Fruit fly (Drosophila melanogaster) whole organism, embryonic: Measurements from ENCODE around the gene phol.

ENCODE experiments used
- Awh ChIP-seq: fragments of 200-800 bp; sonication (Bioruptor generic); IDR thresholded peaks from 2 replicates; pipeline ENCODE4, ENCODE4 v1.3.6; 2022; ENCODE audit warnings: missing biosample characterization, missing genetic modification characterization
- CG12155 ChIP-seq: fragments of 200-800 bp; sonication (Bioruptor generic); optimal IDR thresholded peaks from 3 replicates; lab custom pipeline; 2016; ENCODE audit warnings: missing biosample characterization, missing genetic modification characterization
- CG12744 ChIP-seq: fragments of 200-800 bp; sonication (Bioruptor generic); optimal IDR thresholded peaks from 2 replicates; lab custom pipeline; 2016; ENCODE audit warnings: missing biosample characterization, missing genetic modification characterization
- CG13894 ChIP-seq: fragments of 200-800 bp; sonication (Bioruptor generic); optimal IDR thresholded peaks from 3 replicates; lab custom pipeline; 2018; ENCODE audit warnings: missing biosample characterization, mild to moderate bottlenecking, missing genetic modification characterization, moderate library complexity
- CG14965 ChIP-seq: fragments of 200-800 bp; sonication (Bioruptor generic); optimal IDR thresholded peaks from 2 replicates; lab custom pipeline; 2016; ENCODE audit warnings: missing biosample characterization, missing genetic modification characterization, borderline replicate concordance
- CG15514 ChIP-seq: fragments of 200-800 bp; sonication (Bioruptor generic); optimal IDR thresholded peaks from 3 replicates; lab custom pipeline; 2017; ENCODE audit warnings: missing biosample characterization, missing genetic modification characterization, mild to moderate bottlenecking, moderate library complexity, missing genetic modification reagents
- CG16813 ChIP-seq: fragments of 200-800 bp; sonication (Bioruptor generic); IDR thresholded peaks from 3 replicates; pipeline ENCODE4 v1.3.6; 2022; ENCODE audit warnings: missing biosample characterization, missing genetic modification characterization; ENCODE audit not compliant: partially characterized antibody
- CG17361 ChIP-seq: fragments of 200-800 bp; sonication (Bioruptor generic); IDR thresholded peaks from 3 replicates; pipeline ENCODE4 v1.3.6; 2022; ENCODE audit warnings: missing biosample characterization, missing genetic modification characterization
- CG2116 ChIP-seq: fragments of 200-800 bp; sonication (Bioruptor generic); optimal IDR thresholded peaks from 3 replicates; lab custom pipeline; 2018; ENCODE audit warnings: missing biosample characterization, mild to moderate bottlenecking, missing genetic modification characterization
- CG2129 ChIP-seq: fragments of 200-800 bp; sonication (Bioruptor generic); IDR thresholded peaks from 2 replicates; pipeline ENCODE4 v1.3.6; 2022; ENCODE audit warnings: missing biosample characterization, missing genetic modification characterization; ENCODE audit not compliant: partially characterized antibody
- CG2202 ChIP-seq: fragments of 200-800 bp; sonication (Bioruptor generic); optimal IDR thresholded peaks from 2 replicates; lab custom pipeline; 2018; ENCODE audit warnings: missing biosample characterization, mild to moderate bottlenecking, missing genetic modification characterization
- CG2712 ChIP-seq: fragments of 200-800 bp; optimal IDR thresholded peaks from 3 replicates; lab custom pipeline; 2019; ENCODE audit warnings: missing biosample characterization, mild to moderate bottlenecking, missing genetic modification characterization, moderate library complexity
- CG2875 ChIP-seq: fragments of 200-800 bp; sonication (Bioruptor generic); optimal IDR thresholded peaks from 2 replicates; lab custom pipeline; 2017; ENCODE audit warnings: missing biosample characterization, mild to moderate bottlenecking, missing genetic modification characterization, missing genetic modification reagents
- CG31388 ChIP-seq: fragments of 200-800 bp; sonication (Bioruptor generic); optimal IDR thresholded peaks from 2 replicates; lab custom pipeline; 2016; ENCODE audit warnings: missing biosample characterization, missing genetic modification characterization
- CG32532 ChIP-seq: fragments of 200-800 bp; sonication (Bioruptor generic); IDR thresholded peaks from 2 replicates; pipeline ENCODE4 v1.3.6; 2022; ENCODE audit warnings: missing biosample characterization, missing genetic modification characterization
- CG32767 ChIP-seq: fragments of 200-800 bp; sonication (Bioruptor generic); IDR thresholded peaks from 2 replicates; pipeline ENCODE4 v1.3.6; 2022; ENCODE audit warnings: missing biosample characterization, missing genetic modification characterization
- CG5953 ChIP-seq: fragments of 200-800 bp; sonication (Bioruptor generic); IDR thresholded peaks from 2 replicates; pipeline ENCODE4 v1.3.6; 2022; ENCODE audit warnings: missing biosample characterization, missing genetic modification characterization
- CG6175 ChIP-seq: fragments of 200-800 bp; sonication (Bioruptor generic); IDR thresholded peaks from 3 replicates; pipeline ENCODE4 v1.3.6; 2022; ENCODE audit warnings: missing biosample characterization, missing genetic modification characterization
- CG6813 ChIP-seq: fragments of 200-800 bp; sonication (Bioruptor generic); optimal IDR thresholded peaks from 2 replicates; lab custom pipeline; 2017; ENCODE audit warnings: missing biosample characterization, missing genetic modification characterization, mild to moderate bottlenecking, moderate library complexity, missing genetic modification reagents
- CG7928 ChIP-seq: fragments of 200-800 bp; sonication (Bioruptor generic); optimal IDR thresholded peaks from 2 replicates; lab custom pipeline; 2017; ENCODE audit warnings: missing biosample characterization, mild to moderate bottlenecking, missing genetic modification characterization
- CkIIα-i1 ChIP-seq: fragments of 200-800 bp; sonication (Bioruptor generic); IDR thresholded peaks from 2 replicates; pipeline ENCODE4 v1.3.6; 2022; ENCODE audit warnings: missing biosample characterization, missing genetic modification characterization
- CoRest ChIP-seq: fragments of 200-800 bp; sonication (Bioruptor generic); optimal IDR thresholded peaks from 3 replicates; lab custom pipeline; 2018; ENCODE audit warnings: missing biosample characterization, mild to moderate bottlenecking, missing genetic modification characterization, moderate library complexity
- Dek ChIP-seq: fragments of 200-800 bp; sonication (Bioruptor generic); optimal IDR thresholded peaks from 3 replicates; lab custom pipeline; 2019; ENCODE audit warnings: missing biosample characterization, mild to moderate bottlenecking, missing genetic modification characterization, moderate library complexity
- Dfd ChIP-seq, 2 experiments: fragments of >200 bp; optimal IDR thresholded peaks; 2 replicates each; lab custom pipeline; 2017; ENCODE audit warnings: missing biosample characterization in 2 of 2, missing genetic modification characterization in 2 of 2
- Doc2 ChIP-seq: fragments of 200-800 bp; sonication (Bioruptor generic); IDR thresholded peaks from 2 replicates; pipeline ENCODE4 v1.3.6; 2022; ENCODE audit warnings: missing biosample characterization, missing genetic modification characterization
- ERR ChIP-seq: fragments of 200-800 bp; sonication (Bioruptor generic); optimal IDR thresholded peaks from 2 replicates; lab custom pipeline; 2016; ENCODE audit warnings: missing biosample characterization, missing genetic modification characterization
- Hr78 ChIP-seq, 2 experiments: fragments of 200-800 bp in 1 of 2; fragments of >200 bp in 1 of 2; sonication (Bioruptor generic) in 1 of 2; optimal IDR thresholded peaks; 2 replicates each; lab custom pipeline; 2017 to 2019; ENCODE audit warnings: missing biosample characterization in 2 of 2, missing genetic modification characterization in 2 of 2, mild to moderate bottlenecking in 1 of 2, moderate library complexity in 1 of 2
- Lpt ChIP-seq: fragments of >200 bp; optimal IDR thresholded peaks from 2 replicates; lab custom pipeline; 2018; ENCODE audit warnings: missing biosample characterization, missing genetic modification characterization
- MESR4 ChIP-seq: fragments of 200-800 bp; sonication (Bioruptor generic); optimal IDR thresholded peaks from 2 replicates; lab custom pipeline; 2018; ENCODE audit warnings: missing biosample characterization, mild to moderate bottlenecking, missing genetic modification characterization, moderate library complexity
- Mad ChIP-seq: fragments of 200-800 bp; sonication (Bioruptor generic); optimal IDR thresholded peaks from 2 replicates; lab custom pipeline; 2016; ENCODE audit warnings: missing biosample characterization, missing genetic modification characterization
- Meics ChIP-seq: fragments of 200-800 bp; sonication (Bioruptor generic); optimal IDR thresholded peaks from 2 replicates; lab custom pipeline; 2017; ENCODE audit warnings: missing biosample characterization, mild to moderate bottlenecking, missing genetic modification characterization
- Oaz ChIP-seq: fragments of 200-800 bp; sonication (Bioruptor generic); IDR thresholded peaks from 2 replicates; pipeline ENCODE4 v1.3.6; 2022; ENCODE audit warnings: missing biosample characterization, missing genetic modification characterization
- Usf ChIP-seq: fragments of 200-800 bp; sonication (Bioruptor generic); optimal IDR thresholded peaks from 2 replicates; lab custom pipeline; 2017; ENCODE audit warnings: missing genotype, missing biosample characterization, missing genetic modification characterization
- YL-1 ChIP-seq: fragments of 200-800 bp; sonication (Bioruptor generic); optimal IDR thresholded peaks from 3 replicates; lab custom pipeline; 2017; ENCODE audit warnings: missing biosample characterization, mild to moderate bottlenecking, missing genetic modification characterization
- ato ChIP-seq: fragments of 200-800 bp; sonication (Bioruptor generic); IDR thresholded peaks from 2 replicates; pipeline ENCODE4 v1.3.6; 2022; ENCODE audit warnings: missing biosample characterization, missing genetic modification characterization; ENCODE audit not compliant: partially characterized antibody
- az2 ChIP-seq: fragments of 200-800 bp; sonication (Bioruptor generic); optimal IDR thresholded peaks from 3 replicates; lab custom pipeline; 2016; ENCODE audit warnings: missing biosample characterization, missing genetic modification characterization
- cato ChIP-seq: fragments of 200-800 bp; sonication (Bioruptor generic); optimal IDR thresholded peaks from 2 replicates; lab custom pipeline; 2016; ENCODE audit warnings: missing biosample characterization, missing genetic modification characterization, borderline replicate concordance
- chinmo ChIP-seq: fragments of 200-800 bp; sonication (Bioruptor generic); IDR thresholded peaks from 4 replicates; pipeline ENCODE4 v1.3.6; 2022; ENCODE audit warnings: missing biosample characterization, missing genetic modification characterization; ENCODE audit not compliant: partially characterized antibody
- dimm ChIP-seq: fragments of 200-800 bp; sonication (Bioruptor generic); IDR thresholded peaks from 2 replicates; pipeline ENCODE4 v1.3.6; 2022; ENCODE audit warnings: missing biosample characterization, missing genetic modification characterization
- fd96Cb ChIP-seq: fragments of 200-800 bp; sonication (Bioruptor generic); optimal IDR thresholded peaks from 2 replicates; lab custom pipeline; 2018; ENCODE audit warnings: missing biosample characterization, mild to moderate bottlenecking, missing genetic modification characterization, moderate library complexity
- fru ChIP-seq: fragments of >200 bp; optimal IDR thresholded peaks from 2 replicates; lab custom pipeline; 2017
- ftz-f1 ChIP-seq: fragments of 200-800 bp; sonication (Bioruptor generic); optimal IDR thresholded peaks from 2 replicates; lab custom pipeline; 2016; ENCODE audit warnings: missing biosample characterization, missing genetic modification characterization
- hbn ChIP-seq: fragments of 200-800 bp; sonication (Bioruptor generic); IDR thresholded peaks from 2 replicates; pipeline ENCODE4 v1.3.6; 2022; ENCODE audit warnings: missing biosample characterization, missing genetic modification characterization; ENCODE audit not compliant: partially characterized antibody
- lbe ChIP-seq: fragments of 200-800 bp; sonication (Bioruptor generic); optimal IDR thresholded peaks from 2 replicates; lab custom pipeline; 2016; ENCODE audit warnings: missing biosample characterization, mild to moderate bottlenecking, missing genetic modification characterization
- mam ChIP-seq: fragments of 200-800 bp; sonication (Bioruptor generic); optimal IDR thresholded peaks from 3 replicates; lab custom pipeline; 2016; ENCODE audit warnings: missing biosample characterization, missing genetic modification characterization
- nau ChIP-seq: fragments of 200-800 bp; sonication (Bioruptor generic); optimal IDR thresholded peaks from 3 replicates; lab custom pipeline; 2017; ENCODE audit warnings: missing biosample characterization, mild to moderate bottlenecking, missing genetic modification characterization, missing genetic modification reagents
- pnt ChIP-seq: fragments of 200-800 bp; sonication (Bioruptor generic); optimal IDR thresholded peaks from 3 replicates; lab custom pipeline; 2016; ENCODE audit warnings: missing biosample characterization, missing genetic modification characterization
- shn ChIP-seq: fragments of 200-800 bp; sonication (Bioruptor generic); optimal IDR thresholded peaks from 3 replicates; lab custom pipeline; 2016; ENCODE audit warnings: missing biosample characterization, missing genetic modification characterization

The phol gene

dm6 chr3L:9422636-9423419, 33.3 kb downstream of the phol start, which contains the start of gene aay (continued):
- TF ChIP-seq CG2875 (GFP tag; lab: Kevin White, UChicago) (peak; percentile 99), Doc2 (GFP tag; lab: Robert Waterston, UW) (peak; percentile 94), dimm (GFP tag; lab: Robert Waterston, UW) (peak; percentile 93), CG32532 (GFP tag; lab: Robert Waterston, UW) (peak; percentile 98), Mad (peak; percentile 99), mam (GFP tag; lab: Kevin White, UChicago) (peak; percentile 97), CG16813 (GFP tag; lab: Robert Waterston, UW) (no peak), MESR4 (GFP tag; lab: Kevin White, UChicago) (peak; percentile 87), shn (GFP tag; lab: Kevin White, UChicago) (peak; percentile 95), lbe (peak; percentile 97), CG7928 (GFP tag; lab: Kevin White, UChicago) (peak; percentile 82), Dfd (GFP tag; optimal IDR thresholded peaks at IDR 0.05; lab: Kevin White, UChicago) (peak in 1 of 2 experiments; percentile 86), CG2202 (peak; percentile 99), cato (GFP tag; lab: Kevin White, UChicago) (peak; percentile 97), CG6175 (GFP tag; lab: Robert Waterston, UW) (peak; percentile 95), CG32767 (peak; percentile 96), CoRest (tag; lab: Kevin White, UChicago) (peak; percentile 99), Dek (peak; percentile 99), CkIIα-i1 (GFP tag; lab: Robert Waterston, UW) (peak; percentile 91), CG12155 (GFP tag; lab: Kevin White, UChicago) (peak; percentile 97), Hr78 (GFP tag; optimal IDR thresholded peaks at IDR 0.05; lab: Kevin White, UChicago) (peak in 1 of 2 experiments; percentile 96), CG31388 (GFP tag; lab: Kevin White, UChicago) (peak; percentile 96), chinmo (peak; percentile 93; the same call in 3 of the 4 replicates), nau (GFP tag; lab: Kevin White, UChicago) (peak; percentile 98), ERR (GFP tag; lab: Kevin White, UChicago) (peak; percentile 96), az2 (peak; percentile 99), CG6813 (peak; percentile 99), CG13894 (tag; lab: Kevin White, UChicago) (peak; percentile 97), ftz-f1 (GFP tag; lab: Kevin White, UChicago) (peak; percentile 83), CG17361 (GFP tag; lab: Robert Waterston, UW) (peak; percentile 99), Meics (peak; percentile 98), hbn (GFP tag; lab: Robert Waterston, UW) (no peak), CG2116 (GFP tag; lab: Kevin White, UChicago) (peak; percentile 91), Lpt (GFP tag; lab: Kevin White, UChicago) (no peak), Awh (GFP tag; lab: Robert Waterston, UW) (peak; percentile 97), Usf (GFP tag; lab: Kevin White, UChicago) (peak; percentile 94), ato (GFP tag; lab: Robert Waterston, UW) (no peak), Oaz (peak; percentile 96), CG15514 (GFP tag; lab: Kevin White, UChicago) (peak; percentile 94), CG14965 (GFP tag; lab: Kevin White, UChicago) (peak; percentile 81), YL-1 (GFP tag; lab: Kevin White, UChicago) (peak; percentile 97), pnt (GFP tag; lab: Kevin White, UChicago) (peak; percentile 95), CG5953 (GFP tag; lab: Robert Waterston, UW) (peak; percentile 97), CG12744 (peak; percentile 98), CG2712 (tag; lab: Kevin White, UChicago) (peak; percentile 100), fd96Cb (peak; percentile 99), CG2129 (GFP tag; lab: Robert Waterston, UW) (no peak), fru (no peak)
